Worm (Caenorhabditis elegans) whole organism, L4 larva: Measurements from ENCODE around the gene W05H9.2.

ENCODE experiments used
- F26F4.8 ChIP-seq: fragments of 200-800 bp; sonication (Bioruptor generic); conservative IDR thresholded peaks from 2 replicates; pipeline ENCODE4 v1.3.6; 2022; ENCODE audit warnings: missing genetic modification characterization, missing compliant biosample characterization
- F37D6.2 ChIP-seq: sonication (generic microtip); optimal IDR thresholded peaks from 2 replicates; lab custom pipeline; 2016; ENCODE audit warnings: mild to moderate bottlenecking, missing genetic modification characterization, missing compliant biosample characterization
- F44E2.7 ChIP-seq: fragments of 200-800 bp; sonication (Bioruptor generic); IDR thresholded peaks from 2 replicates; pipeline ENCODE4 v2.1.2; 2022; ENCODE audit warnings: missing genetic modification characterization, missing compliant biosample characterization
- R02D3.7 ChIP-seq: fragments of 150-350 bp; sonication (generic microtip); optimal IDR thresholded peaks from 3 replicates; lab custom pipeline; 2014; ENCODE audit warnings: missing biosample characterization, missing genetic modification characterization
- T20F7.1 ChIP-seq: fragments of 200-800 bp; sonication (Bioruptor generic); optimal IDR thresholded peaks from 2 replicates; lab custom pipeline; 2018; ENCODE audit warnings: mild to moderate bottlenecking, missing genetic modification characterization, missing compliant biosample characterization
- Y48G9A.11 ChIP-seq: fragments of 200-800 bp; sonication (Bioruptor generic); IDR thresholded peaks from 2 replicates; pipeline ENCODE4 v1.3.6; 2022; ENCODE audit warnings: missing genetic modification reagents, missing genetic modification characterization, missing compliant biosample characterization
- Y5F2A.4 ChIP-seq: fragments of 200-800 bp; sonication (Bioruptor generic); optimal IDR thresholded peaks from 2 replicates; lab custom pipeline; 2018; ENCODE audit warnings: mild to moderate bottlenecking, missing genetic modification characterization, missing compliant biosample characterization
- aly-2 ChIP-seq: sonication (generic microtip); optimal IDR thresholded peaks from 2 replicates; lab custom pipeline; 2018; ENCODE audit warnings: missing biosample characterization, missing genetic modification characterization
- arid-1 ChIP-seq: fragments of 200-800 bp; sonication (Bioruptor generic); conservative IDR thresholded peaks from 2 replicates; pipeline ENCODE4 v1.3.6; 2022; ENCODE audit warnings: missing genetic modification reagents, missing genetic modification characterization, missing compliant biosample characterization
- attf-4 ChIP-seq: sonication (generic microtip); optimal IDR thresholded peaks from 3 replicates; lab custom pipeline; 2017; ENCODE audit warnings: missing biosample characterization, missing genetic modification characterization
- ceh-44 ChIP-seq: fragments of 200-800 bp; sonication (Bioruptor generic); IDR thresholded peaks from 2 replicates; pipeline ENCODE4 v1.3.6; 2022; ENCODE audit warnings: missing genetic modification reagents, missing genetic modification characterization, missing compliant biosample characterization
- cey-2 ChIP-seq: sonication (generic microtip); optimal IDR thresholded peaks from 3 replicates; lab custom pipeline; 2017; ENCODE audit warnings: missing genetic modification characterization, mild to moderate bottlenecking, missing compliant biosample characterization, antibody characterized with exemption, borderline replicate concordance; ENCODE audit not compliant: insufficient read depth
- ctbp-1 ChIP-seq: fragments of 200-800 bp; sonication (Bioruptor generic); IDR thresholded peaks from 2 replicates; pipeline ENCODE4 v1.3.6; 2022; ENCODE audit warnings: missing genetic modification reagents, missing genetic modification characterization, missing compliant biosample characterization
- daf-12 ChIP-seq: fragments of 150-350 bp; optimal IDR thresholded peaks from 2 replicates; lab custom pipeline; 2014; ENCODE audit warnings: missing biosample characterization, missing genetic modification reagents, missing genetic modification characterization
- daf-16 ChIP-seq, 3 experiments: sonication (generic microtip); optimal IDR thresholded peaks; 2 replicates each; lab custom pipeline; 2016 to 2017; ENCODE audit warnings: missing genetic modification characterization in 3 of 3, missing genetic modification reagents in 3 of 3, mild to moderate bottlenecking in 2 of 3, missing compliant biosample characterization in 2 of 3, missing biosample characterization in 1 of 3, moderate library complexity in 1 of 3
- daf-19 ChIP-seq: fragments of 200-800 bp; sonication (Bioruptor generic); conservative IDR thresholded peaks from 2 replicates; pipeline ENCODE4 v1.3.6; 2022; ENCODE audit warnings: missing genetic modification characterization, missing compliant biosample characterization
- daf-8 ChIP-seq: fragments of 200-800 bp; sonication (Bioruptor generic); IDR thresholded peaks from 2 replicates; pipeline ENCODE4 v1.3.6; 2022; ENCODE audit warnings: missing genetic modification characterization, missing compliant biosample characterization
- dmd-6 ChIP-seq: fragments of 200-800 bp; sonication (Bioruptor generic); IDR thresholded peaks from 2 replicates; pipeline ENCODE4 v1.3.6; 2022; ENCODE audit warnings: missing genetic modification reagents, missing genetic modification characterization, missing compliant biosample characterization
- dmd-8 ChIP-seq: fragments of 200-800 bp; sonication (Bioruptor generic); IDR thresholded peaks from 2 replicates; pipeline ENCODE4 v1.3.6; 2022; ENCODE audit warnings: missing genetic modification characterization, missing compliant biosample characterization
- dmd-9 ChIP-seq: fragments of 200-800 bp; sonication (Bioruptor generic); IDR thresholded peaks from 2 replicates; pipeline ENCODE4 v1.3.6; 2022; ENCODE audit warnings: missing genetic modification reagents, missing genetic modification characterization, missing compliant biosample characterization
- egl-27 ChIP-seq: sonication (generic microtip); optimal IDR thresholded peaks from 3 replicates; lab custom pipeline; 2017; ENCODE audit warnings: missing biosample characterization, missing genetic modification reagents, missing genetic modification characterization
- fkh-10 ChIP-seq: fragments of 150-350 bp; optimal IDR thresholded peaks from 2 replicates; lab custom pipeline; 2014; ENCODE audit warnings: missing biosample characterization, missing genetic modification reagents, missing genetic modification characterization
- hif-1 ChIP-seq, 2 experiments: sonication (generic microtip); optimal IDR thresholded peaks; 2 replicates each; lab custom pipeline; 2016 to 2017; ENCODE audit warnings: missing compliant biosample characterization in 2 of 2, missing genetic modification characterization in 2 of 2, missing genetic modification reagents in 2 of 2, missing genotype in 2 of 2, mild to moderate bottlenecking in 1 of 2
- hlh-30 ChIP-seq: sonication (generic microtip); optimal IDR thresholded peaks from 2 replicates; lab custom pipeline; 2017; ENCODE audit warnings: antibody characterized with exemption, mild to moderate bottlenecking, missing genetic modification characterization, missing compliant biosample characterization; ENCODE audit not compliant: insufficient read depth
- hmg-1.1 ChIP-seq: fragments of 200-800 bp; sonication (Bioruptor generic); IDR thresholded peaks from 2 replicates; pipeline ENCODE4 v1.3.6; 2022; ENCODE audit warnings: missing genetic modification reagents, missing genetic modification characterization, missing compliant biosample characterization
- jun-1 ChIP-seq: fragments of 150-350 bp; optimal IDR thresholded peaks from 2 replicates; lab custom pipeline; 2014; ENCODE audit warnings: missing biosample characterization, missing genetic modification reagents, missing genetic modification characterization
- lim-7 ChIP-seq: fragments of 200-800 bp; sonication (Bioruptor generic); IDR thresholded peaks from 2 replicates; pipeline ENCODE4 v1.3.6; 2022; ENCODE audit warnings: missing genetic modification characterization, missing compliant biosample characterization
- lin-1 ChIP-seq: fragments of 200-800 bp; sonication (Bioruptor generic); IDR thresholded peaks from 2 replicates; pipeline ENCODE4 v1.3.6; 2022; ENCODE audit warnings: missing genetic modification reagents, missing genetic modification characterization, missing compliant biosample characterization
- lin-15B ChIP-seq: fragments of 150-350 bp; sonication (generic microtip); optimal IDR thresholded peaks from 3 replicates; lab custom pipeline; 2014; ENCODE audit warnings: missing biosample characterization, missing genetic modification characterization
- lin-29 ChIP-seq: fragments of 200-800 bp; sonication (Bioruptor generic); IDR thresholded peaks from 2 replicates; pipeline ENCODE4 v1.3.6; 2022; ENCODE audit warnings: missing genetic modification reagents, missing genetic modification characterization, missing compliant biosample characterization
- madf-5 ChIP-seq, 2 experiments: fragments of 200-800 bp; sonication (Bioruptor generic); IDR thresholded peaks; 2 replicates each; pipeline ENCODE4 v1.3.6; 2022; ENCODE audit warnings: missing compliant biosample characterization in 2 of 2, missing genetic modification characterization in 2 of 2
- madf-9 ChIP-seq: fragments of 200-800 bp; sonication (Bioruptor generic); conservative IDR thresholded peaks from 2 replicates; pipeline ENCODE4 v1.3.6; 2022; ENCODE audit warnings: missing genetic modification reagents, missing genetic modification characterization, missing compliant biosample characterization
- mdt-29 ChIP-seq: fragments of 200-800 bp; sonication (Bioruptor generic); IDR thresholded peaks from 2 replicates; pipeline ENCODE4 v1.3.6; 2022; ENCODE audit warnings: missing genetic modification reagents, missing genetic modification characterization, missing compliant biosample characterization
- mxl-2 ChIP-seq: fragments of 200-800 bp; sonication (Bioruptor generic); conservative IDR thresholded peaks from 2 replicates; pipeline ENCODE4 v1.3.6; 2022; ENCODE audit warnings: missing genetic modification reagents, missing genetic modification characterization, missing compliant biosample characterization
- mxl-3 ChIP-seq: fragments of 200-800 bp; sonication (Bioruptor generic); optimal IDR thresholded peaks from 2 replicates; lab custom pipeline; 2018; ENCODE audit warnings: mild to moderate bottlenecking, missing genetic modification characterization, missing compliant biosample characterization
- nhr-11 ChIP-seq: fragments of 150-350 bp; optimal IDR thresholded peaks from 2 replicates; lab custom pipeline; 2014; ENCODE audit warnings: missing biosample characterization, missing genetic modification characterization
- nhr-111 ChIP-seq: fragments of 200-800 bp; sonication (Bioruptor generic); optimal IDR thresholded peaks from 2 replicates; lab custom pipeline; 2018; ENCODE audit warnings: mild to moderate bottlenecking, missing genetic modification characterization, missing compliant biosample characterization
- nhr-48 ChIP-seq: sonication (generic microtip); optimal IDR thresholded peaks from 2 replicates; lab custom pipeline; 2016; ENCODE audit warnings: mild to moderate bottlenecking, missing genetic modification characterization, missing compliant biosample characterization
- nhr-6 ChIP-seq: fragments of 150-350 bp; optimal IDR thresholded peaks from 2 replicates; lab custom pipeline; 2014; ENCODE audit warnings: missing biosample characterization, missing genetic modification characterization
- nhr-76 ChIP-seq: fragments of 150-350 bp; optimal IDR thresholded peaks from 2 replicates; lab custom pipeline; 2014; ENCODE audit warnings: missing biosample characterization, missing genetic modification characterization
- pqm-1 ChIP-seq: sonication (generic microtip); optimal IDR thresholded peaks from 2 replicates; lab custom pipeline; 2017; ENCODE audit warnings: missing biosample characterization, missing genetic modification characterization
- rbr-2 ChIP-seq: sonication (generic microtip); optimal IDR thresholded peaks from 2 replicates; lab custom pipeline; 2016; ENCODE audit warnings: missing genotype, missing genetic modification characterization, missing compliant biosample characterization
- sdz-12 ChIP-seq: fragments of 200-800 bp; sonication (Bioruptor generic); optimal IDR thresholded peaks from 2 replicates; lab custom pipeline; 2018; ENCODE audit warnings: mild to moderate bottlenecking, missing genetic modification characterization, missing compliant biosample characterization
- set-16 ChIP-seq: fragments of 200-800 bp; sonication (Bioruptor generic); IDR thresholded peaks from 2 replicates; pipeline ENCODE4 v1.3.6; 2022; ENCODE audit warnings: missing genetic modification reagents, missing genetic modification characterization, missing compliant biosample characterization
- tag-97 ChIP-seq: fragments of 200-800 bp; sonication (Bioruptor generic); IDR thresholded peaks from 2 replicates; pipeline ENCODE4 v1.3.6; 2022; ENCODE audit warnings: missing genetic modification characterization, missing compliant biosample characterization
- tra-1 ChIP-seq: fragments of 200-800 bp; sonication (Bioruptor generic); IDR thresholded peaks from 2 replicates; pipeline ENCODE4 v1.3.6; 2022; ENCODE audit warnings: missing genetic modification reagents, missing genetic modification characterization, missing compliant biosample characterization
- vab-7 ChIP-seq: fragments of 200-800 bp; sonication (Bioruptor generic); IDR thresholded peaks from 2 replicates; pipeline ENCODE4 v1.3.6; 2022; ENCODE audit warnings: missing genetic modification reagents, missing genetic modification characterization, missing compliant biosample characterization
- zag-1 ChIP-seq: fragments of 150-350 bp; optimal IDR thresholded peaks from 2 replicates; lab custom pipeline; 2014; ENCODE audit warnings: missing biosample characterization, missing genetic modification characterization
- zip-11 ChIP-seq: fragments of 200-800 bp; sonication (Bioruptor generic); IDR thresholded peaks from 2 replicates; pipeline ENCODE4 v1.3.6; 2022; ENCODE audit warnings: missing genetic modification characterization, missing compliant biosample characterization
- zip-2 ChIP-seq: fragments of 150-350 bp; optimal IDR thresholded peaks from 2 replicates; lab custom pipeline; 2014; ENCODE audit warnings: missing biosample characterization, missing genetic modification characterization
- ztf-7 ChIP-seq: fragments of 150-350 bp; optimal IDR thresholded peaks from 2 replicates; lab custom pipeline; 2014; ENCODE audit warnings: missing biosample characterization, missing genetic modification characterization

The W05H9.2 gene

DNA sequence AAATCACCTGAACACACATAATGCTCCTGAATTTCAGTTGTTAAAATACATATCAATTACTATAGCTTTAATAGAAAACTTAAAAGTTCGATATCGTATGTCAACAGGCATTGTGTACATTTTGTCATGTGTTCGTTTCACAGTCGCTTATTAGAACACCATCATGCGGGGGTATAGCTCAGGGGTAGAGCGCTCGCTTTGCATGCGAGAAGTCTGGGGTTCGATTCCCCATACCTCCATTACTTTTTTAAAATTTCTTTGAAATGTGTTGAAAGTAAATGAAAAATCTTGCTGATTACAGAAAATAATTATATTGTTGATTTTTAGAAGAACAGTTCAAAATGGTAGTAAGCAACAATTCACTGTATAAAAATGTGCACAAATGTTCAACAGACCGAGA lies 19.3 kb downstream of the W05H9.2 start (continued):
- peak; percentile 65 for TF ChIP-seq nhr-48 (tag; lab: Kevin White, UChicago)
- no peak for TF ChIP-seq daf-12 (tag; lab: Kevin White, UChicago)
- no peak for TF ChIP-seq aly-2 (tag; lab: Kevin White, UChicago)
- TF ChIP-seq mdt-29 = peak; percentile 40; the same call in 1 of the 2 replicates
- TF ChIP-seq ztf-7 (tag; lab: Kevin White, UChicago) = no peak
- TF ChIP-seq F26F4.8 (GFP tag; lab: Robert Waterston, UW) = peak; percentile 87
- peak; percentile 75 for TF ChIP-seq Y5F2A.4 (GFP tag; lab: Kevin White, UChicago)
- no peak for TF ChIP-seq fkh-10
- no peak for TF ChIP-seq R02D3.7 (tag; lab: Kevin White, UChicago)
- no peak for TF ChIP-seq sdz-12 (GFP tag; lab: Kevin White, UChicago)
- TF ChIP-seq hlh-30 (tag; lab: Kevin White, UChicago) = peak; percentile 49
- TF ChIP-seq madf-9 (GFP tag; lab: Robert Waterston, UW) = peak; percentile 57; the same call in 1 of the 2 replicates
- 0 out of 2 replicates have a peak, but pooled peaks have one; percentile 34 for TF ChIP-seq ceh-44 (GFP tag; lab: Robert Waterston, UW)
- no peak for TF ChIP-seq tag-97
- TF ChIP-seq daf-8 (GFP tag; lab: Robert Waterston, UW) = no peak
- no peak for TF ChIP-seq jun-1 (tag; lab: Kevin White, UChicago)
- TF ChIP-seq tra-1 (GFP tag; lab: Robert Waterston, UW) = peak; percentile 44; the same call in 1 of the 2 replicates
- TF ChIP-seq Y48G9A.11 (GFP tag; lab: Robert Waterston, UW) = peak; percentile 53
- TF ChIP-seq F44E2.7 (GFP tag; lab: Robert Waterston, UW) = 0 out of 2 replicates have a peak, but pooled peaks have one; percentile 76
- no peak for TF ChIP-seq nhr-76 (tag; lab: Kevin White, UChicago)
- TF ChIP-seq lin-29 (GFP tag; lab: Robert Waterston, UW) = 0 out of 2 replicates have a peak, but pooled peaks have one; percentile 15
- TF ChIP-seq zip-11 (GFP tag; lab: Robert Waterston, UW) = no peak
- TF ChIP-seq dmd-8 (GFP tag; lab: Robert Waterston, UW) = peak; percentile 85
- peak; percentile 97 for TF ChIP-seq lim-7 (GFP tag; lab: Robert Waterston, UW)
- TF ChIP-seq rbr-2 (tag; lab: Kevin White, UChicago) = peak; percentile 48
- TF ChIP-seq nhr-111 = no peak
- TF ChIP-seq ctbp-1 = peak; percentile 78
- no peak for TF ChIP-seq mxl-2 (GFP tag; lab: Robert Waterston, UW)
- TF ChIP-seq mxl-3 (GFP tag; lab: Kevin White, UChicago) = peak; percentile 18
- TF ChIP-seq pqm-1 (tag; lab: Kevin White, UChicago) = no peak
- no peak for TF ChIP-seq cey-2 (tag; lab: Kevin White, UChicago)
- TF ChIP-seq zag-1 = no peak
- TF ChIP-seq daf-19 (GFP tag; lab: Robert Waterston, UW) = peak; percentile 78
- peak; percentile 86 for TF ChIP-seq vab-7 (GFP tag; lab: Robert Waterston, UW)
- TF ChIP-seq daf-16 (GFP tag; optimal IDR thresholded peaks at IDR 0.05; lab: Kevin White, UChicago) = peak; percentile 30 to 87
- TF ChIP-seq daf-16 (tag; optimal IDR thresholded peaks at IDR 0.05; lab: Kevin White, UChicago) = peak; percentile 70
- TF ChIP-seq nhr-6 (tag; lab: Kevin White, UChicago) = no peak
- TF ChIP-seq T20F7.1 (GFP tag; lab: Kevin White, UChicago) = peak; percentile 50
- peak; percentile 63; the same call in 1 of the 2 replicates for TF ChIP-seq lin-1 (GFP tag; lab: Robert Waterston, UW)
- TF ChIP-seq hif-1 (tag; optimal IDR thresholded peaks at IDR 0.05; lab: Kevin White, UChicago) = no peak
- TF ChIP-seq nhr-11 = no peak
- no peak for TF ChIP-seq egl-27 (tag; lab: Kevin White, UChicago)
- TF ChIP-seq arid-1 (GFP tag; lab: Robert Waterston, UW) = peak; percentile 77
- TF ChIP-seq attf-4 (tag; lab: Kevin White, UChicago) = peak; percentile 17
- TF ChIP-seq zip-2 (tag; lab: Kevin White, UChicago) = peak; percentile 67
- TF ChIP-seq lin-15B = no peak
- TF ChIP-seq hmg-1.1 (GFP tag; lab: Robert Waterston, UW) = peak; percentile 25; the same call in 1 of the 2 replicates
- peak; percentile 54 for TF ChIP-seq dmd-6 (GFP tag; lab: Robert Waterston, UW)
- no peak for TF ChIP-seq dmd-9 (GFP tag; lab: Robert Waterston, UW)
- TF ChIP-seq set-16 = no peak
- TF ChIP-seq madf-5 (GFP tag; IDR thresholded peaks at IDR 0.05; lab: Robert Waterston, UW) = peak; percentile 49 to 60; a peak in 1 of 4 replicates
- no peak for TF ChIP-seq F37D6.2 (tag; lab: Kevin White, UChicago)
